Worm (Caenorhabditis elegans) whole organism, L4 larva: ENCODE data around the gene xbx-1.
"Not testable (repeated sequence)": the region's sequence is repeated elsewhere in the genome, so short reads cannot be mapped to it uniquely, and the experiment has no call there.

ENCODE experiments used
- F26F4.8 ChIP-seq: fragments of 200-800 bp; sonication (Bioruptor generic); conservative IDR thresholded peaks from 2 replicates; pipeline ENCODE4 v1.3.6; 2022; ENCODE audit warnings: missing genetic modification characterization, missing compliant biosample characterization
- F37D6.2 ChIP-seq: sonication (generic microtip); optimal IDR thresholded peaks from 2 replicates; lab custom pipeline; 2016; ENCODE audit warnings: mild to moderate bottlenecking, missing genetic modification characterization, missing compliant biosample characterization
- F49E8.2 ChIP-seq: sonication (generic microtip); optimal IDR thresholded peaks from 2 replicates; lab custom pipeline; 2016; ENCODE audit warnings: missing compliant biosample characterization, mild to moderate bottlenecking, missing genetic modification characterization, borderline replicate concordance
- T26A8.4 ChIP-seq: fragments of 200-800 bp; sonication (Bioruptor generic); IDR thresholded peaks from 2 replicates; pipeline ENCODE4 v1.3.6; 2022; ENCODE audit warnings: missing genetic modification characterization, missing compliant biosample characterization
- Y48G9A.11 ChIP-seq: fragments of 200-800 bp; sonication (Bioruptor generic); IDR thresholded peaks from 2 replicates; pipeline ENCODE4 v1.3.6; 2022; ENCODE audit warnings: missing genetic modification reagents, missing genetic modification characterization, missing compliant biosample characterization
- Y5F2A.4 ChIP-seq: fragments of 200-800 bp; sonication (Bioruptor generic); optimal IDR thresholded peaks from 2 replicates; lab custom pipeline; 2018; ENCODE audit warnings: mild to moderate bottlenecking, missing genetic modification characterization, missing compliant biosample characterization
- ZK337.2 ChIP-seq: fragments of 200-800 bp; sonication (Bioruptor generic); IDR thresholded peaks from 2 replicates; pipeline ENCODE4 v1.3.6; 2022; ENCODE audit warnings: missing genetic modification reagents, missing genetic modification characterization, missing compliant biosample characterization
- ZK546.5 ChIP-seq, 2 experiments: sonication (generic microtip); optimal IDR thresholded peaks; 2 replicates each; lab custom pipeline; 2017; ENCODE audit warnings: missing biosample characterization in 2 of 2, missing genetic modification characterization in 2 of 2
- ama-1 ChIP-seq: fragments of 150-350 bp; optimal IDR thresholded peaks from 2 replicates; lab custom pipeline; 2014; ENCODE audit warnings: inconsistent platforms, mixed read lengths
- arid-1 ChIP-seq: fragments of 200-800 bp; sonication (Bioruptor generic); conservative IDR thresholded peaks from 2 replicates; pipeline ENCODE4 v1.3.6; 2022; ENCODE audit warnings: missing genetic modification reagents, missing genetic modification characterization, missing compliant biosample characterization
- ceh-28 ChIP-seq: fragments of 150-350 bp; optimal IDR thresholded peaks from 2 replicates; lab custom pipeline; 2014; ENCODE audit warnings: missing biosample characterization, missing genetic modification reagents, missing genetic modification characterization
- ces-1 ChIP-seq: fragments of 150-350 bp; sonication (generic microtip); optimal IDR thresholded peaks from 4 replicates; lab custom pipeline; 2014; ENCODE audit warnings: missing biosample characterization, missing genetic modification reagents, missing genetic modification characterization
- ctbp-1 ChIP-seq: fragments of 200-800 bp; sonication (Bioruptor generic); IDR thresholded peaks from 2 replicates; pipeline ENCODE4 v1.3.6; 2022; ENCODE audit warnings: missing genetic modification reagents, missing genetic modification characterization, missing compliant biosample characterization
- daf-16 ChIP-seq, 3 experiments: sonication (generic microtip); optimal IDR thresholded peaks; 2 replicates each; lab custom pipeline; 2016 to 2017; ENCODE audit warnings: missing genetic modification characterization in 3 of 3, missing genetic modification reagents in 3 of 3, mild to moderate bottlenecking in 2 of 3, missing compliant biosample characterization in 2 of 3, missing biosample characterization in 1 of 3, moderate library complexity in 1 of 3
- duxl-1 ChIP-seq: sonication (generic microtip); optimal IDR thresholded peaks from 2 replicates; lab custom pipeline; 2016; ENCODE audit warnings: mild to moderate bottlenecking, missing genetic modification characterization, moderate library complexity, missing compliant biosample characterization; ENCODE audit not compliant: poor library complexity
- dve-1 ChIP-seq: sonication (generic microtip); optimal IDR thresholded peaks from 2 replicates; lab custom pipeline; 2017; ENCODE audit warnings: antibody characterized with exemption, mild to moderate bottlenecking, missing genetic modification characterization, missing compliant biosample characterization; ENCODE audit not compliant: insufficient read depth
- egl-27 ChIP-seq: sonication (generic microtip); optimal IDR thresholded peaks from 3 replicates; lab custom pipeline; 2017; ENCODE audit warnings: missing biosample characterization, missing genetic modification reagents, missing genetic modification characterization
- egl-43 ChIP-seq: fragments of 200-800 bp; sonication (Bioruptor generic); IDR thresholded peaks from 2 replicates; pipeline ENCODE4 v1.3.6; 2022; ENCODE audit warnings: missing genetic modification reagents, missing genetic modification characterization, missing compliant biosample characterization
- lin-13 ChIP-seq: fragments of 150-350 bp; optimal IDR thresholded peaks from 2 replicates; lab custom pipeline; 2014; ENCODE audit warnings: missing biosample characterization, missing genetic modification reagents, missing genetic modification characterization
- lin-38 ChIP-seq: fragments of 200-800 bp; sonication (Bioruptor generic); IDR thresholded peaks from 2 replicates; pipeline ENCODE4 v1.3.6; 2022; ENCODE audit warnings: missing genetic modification reagents, missing genetic modification characterization, missing compliant biosample characterization
- lin-39 ChIP-seq: fragments of 150-350 bp; optimal IDR thresholded peaks from 2 replicates; lab custom pipeline; 2014; ENCODE audit warnings: missing biosample characterization, missing genetic modification reagents, missing genetic modification characterization
- lsy-2 ChIP-seq, 2 experiments: fragments of 150-350 bp in 1 of 2; sonication (generic microtip) in 1 of 2; optimal IDR thresholded peaks; 2 replicates each; lab custom pipeline; 2014 to 2017; ENCODE audit warnings: missing biosample characterization in 2 of 2, missing genetic modification characterization in 2 of 2
- madf-9 ChIP-seq: fragments of 200-800 bp; sonication (Bioruptor generic); conservative IDR thresholded peaks from 2 replicates; pipeline ENCODE4 v1.3.6; 2022; ENCODE audit warnings: missing genetic modification reagents, missing genetic modification characterization, missing compliant biosample characterization
- mdl-1 ChIP-seq, 2 experiments: fragments of 150-350 bp in 1 of 2; sonication (generic microtip) in 1 of 2; optimal IDR thresholded peaks; 2 replicates each; lab custom pipeline; 2014 to 2017; ENCODE audit warnings: missing biosample characterization in 2 of 2, missing genetic modification characterization in 2 of 2
- mep-1 ChIP-seq: fragments of 150-350 bp; sonication (generic microtip); optimal IDR thresholded peaks from 3 replicates; lab custom pipeline; 2014; ENCODE audit warnings: missing biosample characterization, missing genetic modification characterization
- mxl-3 ChIP-seq: fragments of 200-800 bp; sonication (Bioruptor generic); optimal IDR thresholded peaks from 2 replicates; lab custom pipeline; 2018; ENCODE audit warnings: mild to moderate bottlenecking, missing genetic modification characterization, missing compliant biosample characterization
- nhr-102 ChIP-seq: sonication (generic microtip); optimal IDR thresholded peaks from 2 replicates; lab custom pipeline; 2016; ENCODE audit warnings: mild to moderate bottlenecking, missing genetic modification characterization, moderate library complexity, missing compliant biosample characterization
- nhr-28 ChIP-seq: fragments of 150-350 bp; optimal IDR thresholded peaks from 2 replicates; lab custom pipeline; 2014; ENCODE audit warnings: missing biosample characterization, missing genetic modification characterization
- nhr-6 ChIP-seq: fragments of 150-350 bp; optimal IDR thresholded peaks from 2 replicates; lab custom pipeline; 2014; ENCODE audit warnings: missing biosample characterization, missing genetic modification characterization
- snpc-1.2 ChIP-seq: fragments of 200-800 bp; sonication (Bioruptor generic); IDR thresholded peaks from 2 replicates; pipeline ENCODE4 v1.3.6; 2022; ENCODE audit warnings: missing genetic modification reagents, missing genetic modification characterization, missing compliant biosample characterization
- snpc-4 ChIP-seq: fragments of 150-350 bp; optimal IDR thresholded peaks from 2 replicates; lab custom pipeline; 2014; ENCODE audit warnings: missing biosample characterization, missing genetic modification characterization
- spr-1 ChIP-seq: sonication (generic microtip); optimal IDR thresholded peaks from 2 replicates; lab custom pipeline; 2016; ENCODE audit warnings: mild to moderate bottlenecking, missing genetic modification characterization, missing compliant biosample characterization
- spr-3 ChIP-seq: fragments of 200-800 bp; sonication (Bioruptor generic); optimal IDR thresholded peaks from 2 replicates; lab custom pipeline; 2018; ENCODE audit warnings: mild to moderate bottlenecking, missing genetic modification characterization, missing compliant biosample characterization
- unc-130 ChIP-seq: sonication (generic microtip); optimal IDR thresholded peaks from 2 replicates; lab custom pipeline; 2016; ENCODE audit warnings: missing genetic modification reagents, missing genetic modification characterization, missing compliant biosample characterization
- unc-39 ChIP-seq: sonication (generic microtip); optimal IDR thresholded peaks from 2 replicates; lab custom pipeline; 2017; ENCODE audit warnings: missing biosample characterization, missing genetic modification characterization
- vab-7 ChIP-seq: fragments of 200-800 bp; sonication (Bioruptor generic); IDR thresholded peaks from 2 replicates; pipeline ENCODE4 v1.3.6; 2022; ENCODE audit warnings: missing genetic modification reagents, missing genetic modification characterization, missing compliant biosample characterization
- ztf-11 ChIP-seq: fragments of 150-350 bp; optimal IDR thresholded peaks from 2 replicates; lab custom pipeline; 2014; ENCODE audit warnings: missing biosample characterization, missing genetic modification characterization

The xbx-1 gene

ce11 chrV:15028896-15029519 is 49.0 kb downstream of the xbx-1 start, which contains the start of gene F14H8.8:
F14H8.8 (plus strand) TSS chrV:15029469.
- TF ChIP-seq nhr-28 (tag; lab: Kevin White, UChicago), result no peak
- no peak for TF ChIP-seq ZK546.5 (tag; optimal IDR thresholded peaks at IDR 0.05; lab: Kevin White, UChicago)
- TF ChIP-seq lin-13 (GFP tag; lab: Kevin White, UChicago), result no peak
- no peak for TF ChIP-seq daf-16 (GFP tag; optimal IDR thresholded peaks at IDR 0.05; lab: Kevin White, UChicago)
- no peak for TF ChIP-seq daf-16 (tag; optimal IDR thresholded peaks at IDR 0.05; lab: Kevin White, UChicago)
- no peak for TF ChIP-seq madf-9 (GFP tag; lab: Robert Waterston, UW)
- peak; percentile 9 for TF ChIP-seq duxl-1
- peak; percentile 41 for TF ChIP-seq nhr-6 (tag; lab: Kevin White, UChicago)
- no peak for TF ChIP-seq lin-39 (tag; lab: Kevin White, UChicago)
- no peak for TF ChIP-seq vab-7 (GFP tag; lab: Robert Waterston, UW)
- TF ChIP-seq lsy-2 (tag; optimal IDR thresholded peaks at IDR 0.05; lab: Kevin White, UChicago), result no peak
- TF ChIP-seq snpc-1.2, result peak; percentile 77
- TF ChIP-seq spr-3 (GFP tag; lab: Kevin White, UChicago), result no peak
- peak; percentile 77 for TF ChIP-seq snpc-4
- peak; percentile 31; the same call in 1 of the 2 replicates for TF ChIP-seq arid-1 (GFP tag; lab: Robert Waterston, UW)
- TF ChIP-seq ctbp-1, result no peak
- no peak for TF ChIP-seq F37D6.2 (tag; lab: Kevin White, UChicago)
- TF ChIP-seq F26F4.8 (GFP tag; lab: Robert Waterston, UW), result no peak
- peak; percentile 63; the same call in 1 of the 2 replicates for TF ChIP-seq T26A8.4
- TF ChIP-seq mxl-3 (GFP tag; lab: Kevin White, UChicago), result no peak
- no peak for TF ChIP-seq ama-1 (lab: Kevin White, UChicago)
- no peak for TF ChIP-seq ztf-11
- no peak for TF ChIP-seq egl-27 (tag; lab: Kevin White, UChicago)
- no peak for TF ChIP-seq mep-1 (tag; lab: Kevin White, UChicago)
- no peak for TF ChIP-seq mdl-1 (tag; optimal IDR thresholded peaks at IDR 0.05; lab: Kevin White, UChicago)
- peak; percentile 80 for TF ChIP-seq F49E8.2 (tag; lab: Kevin White, UChicago)
- TF ChIP-seq lin-38 (GFP tag; lab: Robert Waterston, UW), result peak; percentile 60
- no peak for TF ChIP-seq ZK337.2
- TF ChIP-seq egl-43 (GFP tag; lab: Robert Waterston, UW), result 0 out of 2 replicates have a peak, but pooled peaks have one; percentile 39
- no peak for TF ChIP-seq nhr-102
- peak; percentile 36 for TF ChIP-seq unc-130 (GFP tag; lab: Kevin White, UChicago)
- no peak for TF ChIP-seq spr-1 (tag; lab: Kevin White, UChicago)
- TF ChIP-seq Y5F2A.4 (GFP tag; lab: Kevin White, UChicago), result no peak
- TF ChIP-seq Y48G9A.11 (GFP tag; lab: Robert Waterston, UW), result peak; percentile 49; the same call in 1 of the 2 replicates
- TF ChIP-seq unc-39 (tag; lab: Kevin White, UChicago), result no peak

DNA sequence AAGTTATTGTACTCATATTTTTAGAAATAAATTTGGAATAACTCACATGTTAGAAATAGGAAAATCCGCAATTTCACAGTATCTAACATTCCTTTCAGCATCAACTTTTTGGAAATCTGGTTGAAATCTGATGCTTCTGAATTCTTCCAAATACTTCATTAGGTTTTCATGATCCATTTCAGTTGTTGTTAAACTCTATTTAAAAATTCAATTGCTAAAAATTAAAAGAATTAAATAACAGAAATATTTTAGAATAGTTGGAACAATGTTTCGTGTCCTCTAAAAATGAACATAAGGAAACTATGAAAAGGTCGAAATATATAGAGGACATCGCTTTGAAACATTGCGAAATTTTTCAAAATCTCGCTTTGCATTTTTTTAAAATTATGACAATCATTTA is 51.3 kb downstream of the xbx-1 start, which contains the start of gene cng-1:
TSS of gene cng-1 (minus strand) at position 101 of the 400 bp plus-strand sequence.
- not testable (repeated sequence) for TF ChIP-seq ces-1 (GFP tag; lab: Kevin White, UChicago); dve-1; ceh-28
